Fruit fly (Drosophila melanogaster) whole organism, embryonic: ENCODE measurements around the gene CG7675.

ENCODE experiments used
- CG13123 ChIP-seq: fragments of 200-800 bp; sonication (Bioruptor generic); optimal IDR thresholded peaks from 2 replicates; lab custom pipeline; 2016; ENCODE audit warnings: missing biosample characterization, missing genetic modification characterization
- CG13287 ChIP-seq: fragments of 200-800 bp; sonication (Bioruptor generic); IDR thresholded peaks from 2 replicates; pipeline ENCODE4 v1.3.6; 2022; ENCODE audit warnings: missing biosample characterization, missing genetic modification characterization; ENCODE audit not compliant: partially characterized antibody
- CG13424 ChIP-seq: fragments of 200-800 bp; sonication (Bioruptor generic); optimal IDR thresholded peaks from 2 replicates; lab custom pipeline; 2019; ENCODE audit warnings: missing biosample characterization, mild to moderate bottlenecking, missing genetic modification characterization, moderate library complexity
- CG15514 ChIP-seq: fragments of 200-800 bp; sonication (Bioruptor generic); optimal IDR thresholded peaks from 3 replicates; lab custom pipeline; 2017; ENCODE audit warnings: missing biosample characterization, missing genetic modification characterization, mild to moderate bottlenecking, moderate library complexity, missing genetic modification reagents
- CG15696 ChIP-seq: fragments of 200-800 bp; sonication (Bioruptor generic); optimal IDR thresholded peaks from 2 replicates; lab custom pipeline; 2019; ENCODE audit warnings: missing biosample characterization, mild to moderate bottlenecking, missing genetic modification characterization, moderate library complexity
- CG17359 ChIP-seq: fragments of 200-800 bp; sonication (Bioruptor generic); optimal IDR thresholded peaks from 3 replicates; lab custom pipeline; 2018; ENCODE audit warnings: missing biosample characterization, mild to moderate bottlenecking, missing genetic modification characterization, moderate library complexity
- CG17612 ChIP-seq: fragments of 200-800 bp; sonication (Bioruptor generic); IDR thresholded peaks from 2 replicates; pipeline ENCODE4 v1.3.6; 2022; ENCODE audit warnings: missing biosample characterization, missing genetic modification characterization
- CG1792 ChIP-seq: fragments of 200-800 bp; sonication (Bioruptor generic); optimal IDR thresholded peaks from 2 replicates; lab custom pipeline; 2016; ENCODE audit warnings: missing biosample characterization, missing genetic modification characterization
- CG18011 ChIP-seq: fragments of 200-800 bp; sonication (Bioruptor generic); optimal IDR thresholded peaks from 2 replicates; lab custom pipeline; 2017; ENCODE audit warnings: missing biosample characterization, missing genetic modification characterization, mild to moderate bottlenecking, moderate library complexity, missing genotype
- CG18619 ChIP-seq: fragments of 200-800 bp; sonication (Bioruptor generic); optimal IDR thresholded peaks from 3 replicates; lab custom pipeline; 2017; ENCODE audit warnings: missing biosample characterization, mild to moderate bottlenecking, missing genetic modification characterization
- CG30403 ChIP-seq: fragments of 200-800 bp; sonication (Bioruptor generic); optimal IDR thresholded peaks from 3 replicates; lab custom pipeline; 2016; ENCODE audit warnings: missing biosample characterization, missing genetic modification characterization
- CG30431 ChIP-seq: fragments of 200-800 bp; sonication (Bioruptor generic); optimal IDR thresholded peaks from 2 replicates; lab custom pipeline; 2017; ENCODE audit warnings: missing biosample characterization, missing genetic modification characterization
- CG32532 ChIP-seq: fragments of 200-800 bp; sonication (Bioruptor generic); IDR thresholded peaks from 2 replicates; pipeline ENCODE4 v1.3.6; 2022; ENCODE audit warnings: missing biosample characterization, missing genetic modification characterization
- CG32767 ChIP-seq: fragments of 200-800 bp; sonication (Bioruptor generic); IDR thresholded peaks from 2 replicates; pipeline ENCODE4 v1.3.6; 2022; ENCODE audit warnings: missing biosample characterization, missing genetic modification characterization
- CG3838 ChIP-seq: fragments of 200-800 bp; sonication (Bioruptor generic); optimal IDR thresholded peaks from 3 replicates; lab custom pipeline; 2016; ENCODE audit warnings: missing biosample characterization, missing genetic modification characterization
- CG6683 ChIP-seq: fragments of 200-800 bp; sonication (Bioruptor generic); optimal IDR thresholded peaks from 2 replicates; lab custom pipeline; 2017; ENCODE audit warnings: missing biosample characterization, mild to moderate bottlenecking, missing genetic modification characterization, missing genetic modification reagents
- CG7357 ChIP-seq: fragments of 200-800 bp; sonication (Bioruptor generic); IDR thresholded peaks from 3 replicates; pipeline ENCODE4 v1.3.6; 2022; ENCODE audit warnings: missing biosample characterization, missing genetic modification characterization
- CG8089 ChIP-seq: fragments of 200-800 bp; sonication (Bioruptor generic); optimal IDR thresholded peaks from 3 replicates; lab custom pipeline; 2016; ENCODE audit warnings: missing biosample characterization, missing genetic modification characterization
- CG8281 ChIP-seq: fragments of 200-800 bp; sonication (Bioruptor generic); optimal IDR thresholded peaks from 2 replicates; lab custom pipeline; 2018; ENCODE audit warnings: missing biosample characterization, mild to moderate bottlenecking, missing genetic modification characterization, moderate library complexity
- E2f1 ChIP-seq: fragments of 200-800 bp; sonication (Bioruptor generic); IDR thresholded peaks from 2 replicates; pipeline ENCODE4 v1.3.6; 2022; ENCODE audit warnings: missing biosample characterization, missing genetic modification characterization
- Gug ChIP-seq: fragments of 200-800 bp; sonication (Bioruptor generic); IDR thresholded peaks from 4 replicates; pipeline ENCODE4 v1.3.6; 2022; ENCODE audit warnings: missing biosample characterization, missing genetic modification characterization
- Hey ChIP-seq: fragments of 200-800 bp; sonication (Bioruptor generic); optimal IDR thresholded peaks from 3 replicates; lab custom pipeline; 2018; ENCODE audit warnings: missing biosample characterization, mild to moderate bottlenecking, missing genetic modification characterization
- Hmx ChIP-seq: fragments of 200-800 bp; sonication (Bioruptor generic); optimal IDR thresholded peaks from 2 replicates; lab custom pipeline; 2016; ENCODE audit warnings: missing biosample characterization, missing genetic modification characterization
- Hr39 ChIP-seq: fragments of >200 bp; optimal IDR thresholded peaks from 2 replicates; lab custom pipeline; 2017
- Hsf ChIP-seq: fragments of 200-800 bp; sonication (Bioruptor generic); optimal IDR thresholded peaks from 3 replicates; lab custom pipeline; 2016; ENCODE audit warnings: missing biosample characterization, missing genetic modification characterization
- Kr ChIP-seq: fragments of 200-800 bp; sonication (Bioruptor generic); optimal IDR thresholded peaks from 2 replicates; lab custom pipeline; 2017; ENCODE audit warnings: missing biosample characterization, mild to moderate bottlenecking, missing genetic modification characterization
- Lhr ChIP-seq: fragments of 200-800 bp; sonication (Bioruptor generic); optimal IDR thresholded peaks from 3 replicates; lab custom pipeline; 2017; ENCODE audit warnings: mild to moderate bottlenecking, missing biosample characterization, missing genetic modification reagents, missing genetic modification characterization
- Lim3 ChIP-seq: fragments of 200-800 bp; sonication (Bioruptor generic); IDR thresholded peaks from 2 replicates; pipeline ENCODE4 v1.3.6; 2022; ENCODE audit warnings: missing biosample characterization, missing genetic modification characterization
- Mad ChIP-seq: fragments of 200-800 bp; sonication (Bioruptor generic); optimal IDR thresholded peaks from 2 replicates; lab custom pipeline; 2016; ENCODE audit warnings: missing biosample characterization, missing genetic modification characterization
- Mrtf ChIP-seq: fragments of 200-800 bp; sonication (Bioruptor generic); IDR thresholded peaks from 3 replicates; pipeline ENCODE4 v1.3.6; 2022; ENCODE audit warnings: missing biosample characterization, missing genetic modification characterization
- NC2β ChIP-seq: fragments of 200-800 bp; sonication (Bioruptor generic); optimal IDR thresholded peaks from 2 replicates; lab custom pipeline; 2016; ENCODE audit warnings: missing biosample characterization, missing genetic modification characterization
- Six4 ChIP-seq: fragments of 200-800 bp; sonication (Bioruptor generic); optimal IDR thresholded peaks from 2 replicates; lab custom pipeline; 2016; ENCODE audit warnings: missing biosample characterization, missing genetic modification characterization
- Sox100B ChIP-seq: fragments of 200-800 bp; sonication (Bioruptor generic); optimal IDR thresholded peaks from 3 replicates; lab custom pipeline; 2018; ENCODE audit warnings: missing biosample characterization, mild to moderate bottlenecking, missing genetic modification characterization
- Xbp1 ChIP-seq: fragments of 200-800 bp; sonication (Bioruptor generic); optimal IDR thresholded peaks from 3 replicates; lab custom pipeline; 2016; ENCODE audit warnings: missing biosample characterization, mild to moderate bottlenecking, missing genetic modification characterization
- bbx ChIP-seq: fragments of 200-800 bp; sonication (Bioruptor generic); IDR thresholded peaks from 2 replicates; pipeline ENCODE4 v1.3.6; 2022; ENCODE audit warnings: missing biosample characterization, missing genetic modification characterization; ENCODE audit not compliant: partially characterized antibody
- btn ChIP-seq: fragments of 200-800 bp; sonication (Bioruptor generic); optimal IDR thresholded peaks from 2 replicates; lab custom pipeline; 2016; ENCODE audit warnings: missing biosample characterization, missing genetic modification characterization
- chn ChIP-seq: fragments of 200-800 bp; sonication (Bioruptor generic); optimal IDR thresholded peaks from 2 replicates; lab custom pipeline; 2016; ENCODE audit warnings: missing biosample characterization, missing genetic modification characterization
- gcm2 ChIP-seq: fragments of 200-800 bp; sonication (Bioruptor generic); optimal IDR thresholded peaks from 2 replicates; lab custom pipeline; 2016; ENCODE audit warnings: missing biosample characterization, missing genetic modification characterization
- ind ChIP-seq: fragments of 200-800 bp; sonication (Bioruptor generic); optimal IDR thresholded peaks from 3 replicates; lab custom pipeline; 2016; ENCODE audit warnings: missing biosample characterization, missing genetic modification characterization
- lbe ChIP-seq: fragments of 200-800 bp; sonication (Bioruptor generic); optimal IDR thresholded peaks from 2 replicates; lab custom pipeline; 2016; ENCODE audit warnings: missing biosample characterization, mild to moderate bottlenecking, missing genetic modification characterization
- mirr ChIP-seq: fragments of 200-800 bp; sonication (Bioruptor generic); optimal IDR thresholded peaks from 3 replicates; lab custom pipeline; 2018; ENCODE audit warnings: missing biosample characterization, mild to moderate bottlenecking, missing genetic modification characterization
- mld ChIP-seq: fragments of 200-800 bp; sonication (Bioruptor generic); IDR thresholded peaks from 3 replicates; pipeline ENCODE4 v1.3.6; 2022; ENCODE audit warnings: missing biosample characterization, missing genetic modification characterization; ENCODE audit not compliant: partially characterized antibody
- nmo ChIP-seq: fragments of 200-800 bp; sonication (Bioruptor generic); optimal IDR thresholded peaks from 2 replicates; lab custom pipeline; 2018; ENCODE audit warnings: missing biosample characterization, mild to moderate bottlenecking, missing genetic modification characterization, moderate library complexity
- oc ChIP-seq: fragments of 200-800 bp; sonication (Bioruptor generic); optimal IDR thresholded peaks from 2 replicates; lab custom pipeline; 2018; ENCODE audit warnings: missing biosample characterization, mild to moderate bottlenecking, missing genetic modification characterization, moderate library complexity
- phol ChIP-seq: fragments of 200-800 bp; sonication (Bioruptor generic); optimal IDR thresholded peaks from 3 replicates; lab custom pipeline; 2018; ENCODE audit warnings: missing biosample characterization, mild to moderate bottlenecking, missing genetic modification characterization, moderate library complexity
- ranshi ChIP-seq: fragments of 200-800 bp; sonication (Bioruptor generic); IDR thresholded peaks from 2 replicates; pipeline ENCODE4 v1.3.6; 2022; ENCODE audit warnings: missing biosample characterization, missing genetic modification characterization
- sima ChIP-seq: fragments of 200-800 bp; sonication (Bioruptor generic); optimal IDR thresholded peaks from 2 replicates; lab custom pipeline; 2016; ENCODE audit warnings: missing biosample characterization, missing genetic modification characterization
- tap ChIP-seq: fragments of 200-800 bp; optimal IDR thresholded peaks from 3 replicates; lab custom pipeline; 2019; ENCODE audit warnings: missing biosample characterization, mild to moderate bottlenecking, missing genetic modification characterization, moderate library complexity
- tna ChIP-seq: fragments of 200-800 bp; sonication (Bioruptor generic); IDR thresholded peaks from 2 replicates; pipeline ENCODE4 v1.3.6; 2022; ENCODE audit warnings: missing biosample characterization, missing genetic modification characterization; ENCODE audit not compliant: partially characterized antibody
- vfl ChIP-seq: fragments of 200-800 bp; sonication (Bioruptor generic); optimal IDR thresholded peaks from 2 replicates; lab custom pipeline; 2016; ENCODE audit warnings: missing biosample characterization, missing genetic modification characterization

CG7675 gene

dm6 chr3R:18398954-18399697 lies 18.1 kb upstream of the CG7675 start, which contains the start of gene Vha100-2 (continued):
- TF ChIP-seq Kr (no peak), CG6683 (no peak), Lhr (peak; percentile 76), oc (tag; lab: Kevin White, UChicago) (no peak), CG8089 (no peak), NC2β (GFP tag; lab: Kevin White, UChicago) (no peak), Lim3 (GFP tag; lab: Robert Waterston, UW) (no peak), E2f1 (GFP tag; lab: Robert Waterston, UW) (peak; percentile 50; the same call in 1 of the 2 replicates), Hey (tag; lab: Kevin White, UChicago) (no peak), CG7357 (GFP tag; lab: Robert Waterston, UW) (no peak; the same call in 2 of the 3 replicates), lbe (GFP tag; lab: Kevin White, UChicago) (peak; percentile 51), Hmx (no peak), sima (no peak), CG15696 (tag; lab: Kevin White, UChicago) (no peak), Xbp1 (GFP tag; lab: Kevin White, UChicago) (peak; percentile 7), vfl (peak; percentile 17), CG18619 (GFP tag; lab: Kevin White, UChicago) (no peak), CG17359 (tag; lab: Kevin White, UChicago) (peak; percentile 11), CG32767 (GFP tag; lab: Robert Waterston, UW) (peak; percentile 30; the same call in 1 of the 2 replicates), nmo (GFP tag; lab: Kevin White, UChicago) (peak; percentile 54), ranshi (GFP tag; lab: Robert Waterston, UW) (no peak; the same call in 1 of the 2 replicates), CG1792 (GFP tag; lab: Kevin White, UChicago) (no peak), Hr39 (no peak), btn (GFP tag; lab: Kevin White, UChicago) (no peak), mirr (GFP tag; lab: Kevin White, UChicago) (peak; percentile 70), CG15514 (GFP tag; lab: Kevin White, UChicago) (peak; percentile 32), tap (tag; lab: Kevin White, UChicago) (no peak), Six4 (GFP tag; lab: Kevin White, UChicago) (no peak), Sox100B (GFP tag; lab: Kevin White, UChicago) (peak; percentile 39), CG30403 (GFP tag; lab: Kevin White, UChicago) (peak; percentile 56), bbx (peak; percentile 71), CG3838 (no peak), CG13287 (GFP tag; lab: Robert Waterston, UW) (peak; percentile 7; the same call in 1 of the 2 replicates), CG32532 (GFP tag; lab: Robert Waterston, UW) (peak; percentile 80), Mrtf (GFP tag; lab: Robert Waterston, UW) (no peak), tna (GFP tag; lab: Robert Waterston, UW) (peak; percentile 52; the same call in 1 of the 2 replicates), CG17612 (no peak), CG13123 (GFP tag; lab: Kevin White, UChicago) (no peak), Gug (GFP tag; lab: Robert Waterston, UW) (peak; percentile 33; the same call in 1 of the 4 replicates), Mad (GFP tag; lab: Kevin White, UChicago) (no peak), CG13424 (tag; lab: Kevin White, UChicago) (peak; percentile 35), gcm2 (GFP tag; lab: Kevin White, UChicago) (no peak), chn (peak; percentile 24), ind (GFP tag; lab: Kevin White, UChicago) (peak; percentile 51), mld (0 out of 3 replicates have a peak, but pooled peaks have one; percentile 16), phol (tag; lab: Kevin White, UChicago) (peak; percentile 55), CG30431 (GFP tag; lab: Kevin White, UChicago) (no peak), CG18011 (GFP tag; lab: Kevin White, UChicago) (no peak), CG8281 (tag; lab: Kevin White, UChicago) (no peak), Hsf (no peak)
